Worm (Caenorhabditis elegans) whole organism, L2 larva: ENCODE results near the gene K08E5.6.

Experiments used
- C34F6.9 ChIP-seq: fragments of 150-350 bp; optimal IDR thresholded peaks from 2 replicates; lab custom pipeline; 2014; ENCODE audit warnings: missing biosample characterization, missing genetic modification characterization
- F13H6.1 ChIP-seq: sonication (generic microtip); optimal IDR thresholded peaks from 2 replicates; lab custom pipeline; 2016; ENCODE audit warnings: missing genetic modification characterization, missing compliant biosample characterization
- R02D3.7 ChIP-seq: fragments of 150-350 bp; optimal IDR thresholded peaks from 2 replicates; lab custom pipeline; 2014; ENCODE audit warnings: missing biosample characterization, missing genetic modification characterization
- Y55F3AM.14 ChIP-seq: fragments of 200-800 bp; sonication (Bioruptor generic); optimal IDR thresholded peaks from 2 replicates; lab custom pipeline; 2018; ENCODE audit warnings: mild to moderate bottlenecking, missing genetic modification characterization, missing compliant biosample characterization
- alr-1 ChIP-seq: fragments of 150-350 bp; optimal IDR thresholded peaks from 2 replicates; lab custom pipeline; 2014; ENCODE audit warnings: missing biosample characterization, missing genetic modification characterization
- ama-1 ChIP-seq: fragments of 150-350 bp; optimal IDR thresholded peaks from 2 replicates; lab custom pipeline; 2018; ENCODE audit warnings: inconsistent platforms
- blmp-1 ChIP-seq: sonication (generic microtip); optimal IDR thresholded peaks from 2 replicates; lab custom pipeline; 2017; ENCODE audit warnings: missing genetic modification characterization, mild to moderate bottlenecking, missing compliant biosample characterization, antibody characterized with exemption, moderate library complexity; ENCODE audit not compliant: insufficient read depth
- ceh-16 ChIP-seq: fragments of 150-350 bp; optimal IDR thresholded peaks from 2 replicates; lab custom pipeline; 2014; ENCODE audit warnings: missing biosample characterization, missing genetic modification characterization
- ceh-82 ChIP-seq: fragments of 150-350 bp; optimal IDR thresholded peaks from 2 replicates; lab custom pipeline; 2014; ENCODE audit warnings: missing biosample characterization, missing genetic modification characterization
- crh-2 ChIP-seq: sonication (generic microtip); optimal IDR thresholded peaks from 2 replicates; lab custom pipeline; 2017; ENCODE audit warnings: missing biosample characterization, missing genetic modification characterization
- dmd-4 ChIP-seq: sonication (generic microtip); optimal IDR thresholded peaks from 2 replicates; lab custom pipeline; 2017; ENCODE audit warnings: missing biosample characterization, missing genetic modification characterization
- egl-27 ChIP-seq: sonication (generic microtip); optimal IDR thresholded peaks from 3 replicates; lab custom pipeline; 2017; ENCODE audit warnings: missing biosample characterization, missing genetic modification reagents, missing genetic modification characterization
- elt-1 ChIP-seq: fragments of 150-350 bp; optimal IDR thresholded peaks from 2 replicates; lab custom pipeline; 2014; ENCODE audit warnings: missing biosample characterization, missing genetic modification characterization
- elt-3 ChIP-seq: sonication (generic microtip); optimal IDR thresholded peaks from 2 replicates; lab custom pipeline; 2017; ENCODE audit warnings: missing biosample characterization, missing genetic modification characterization
- fos-1 ChIP-seq: fragments of 150-350 bp; optimal IDR thresholded peaks from 2 replicates; lab custom pipeline; 2014; ENCODE audit warnings: missing biosample characterization, missing genetic modification characterization
- gmeb-1 ChIP-seq: fragments of 150-350 bp; optimal IDR thresholded peaks from 2 replicates; lab custom pipeline; 2014; ENCODE audit warnings: missing biosample characterization, missing genetic modification characterization
- lin-11 ChIP-seq: fragments of 150-350 bp; sonication (generic microtip); optimal IDR thresholded peaks from 2 replicates; lab custom pipeline; 2014; ENCODE audit warnings: missing biosample characterization, missing genetic modification characterization, inconsistent platforms, mixed read lengths
- lin-13 ChIP-seq: fragments of 150-350 bp; optimal IDR thresholded peaks from 2 replicates; lab custom pipeline; 2014; ENCODE audit warnings: missing biosample characterization, missing genetic modification reagents, missing genetic modification characterization
- lin-39 ChIP-seq: fragments of 150-350 bp; optimal IDR thresholded peaks from 2 replicates; lab custom pipeline; 2014; ENCODE audit warnings: missing biosample characterization, missing genetic modification reagents, missing genetic modification characterization
- lsy-2 ChIP-seq, 2 experiments: fragments of 150-350 bp in 1 of 2; sonication (generic microtip) in 1 of 2; optimal IDR thresholded peaks; 2 replicates each; lab custom pipeline; 2014 to 2017; ENCODE audit warnings: missing biosample characterization in 2 of 2, missing genetic modification characterization in 2 of 2
- mab-5 ChIP-seq: fragments of 150-350 bp; optimal IDR thresholded peaks from 2 replicates; lab custom pipeline; 2014; ENCODE audit warnings: missing biosample characterization, missing genetic modification characterization
- mbf-1 ChIP-seq: sonication (generic microtip); optimal IDR thresholded peaks from 2 replicates; lab custom pipeline; 2017; ENCODE audit warnings: missing biosample characterization, missing genetic modification characterization
- mdl-1 ChIP-seq, 2 experiments: fragments of 150-350 bp in 1 of 2; sonication (generic microtip) in 1 of 2; optimal IDR thresholded peaks; 2 replicates each; lab custom pipeline; 2017; ENCODE audit warnings: missing biosample characterization in 2 of 2, missing genetic modification characterization in 2 of 2
- nhr-10 ChIP-seq: sonication (generic microtip); optimal IDR thresholded peaks from 2 replicates; lab custom pipeline; 2017; ENCODE audit warnings: missing biosample characterization, missing genetic modification characterization
- nhr-11 ChIP-seq: fragments of 150-350 bp; optimal IDR thresholded peaks from 2 replicates; lab custom pipeline; 2014; ENCODE audit warnings: missing biosample characterization, missing genetic modification characterization
- nhr-129 ChIP-seq: fragments of 150-350 bp; optimal IDR thresholded peaks from 2 replicates; lab custom pipeline; 2014; ENCODE audit warnings: missing biosample characterization, missing genetic modification characterization
- nhr-21 ChIP-seq: fragments of 150-350 bp; optimal IDR thresholded peaks from 2 replicates; lab custom pipeline; 2014; ENCODE audit warnings: missing biosample characterization, missing genetic modification characterization
- nhr-23 ChIP-seq: fragments of 150-350 bp; optimal IDR thresholded peaks from 2 replicates; lab custom pipeline; 2014; ENCODE audit warnings: missing biosample characterization, missing genetic modification reagents, missing genetic modification characterization
- nhr-237 ChIP-seq: fragments of 150-350 bp; optimal IDR thresholded peaks from 2 replicates; lab custom pipeline; 2014; ENCODE audit warnings: missing biosample characterization, missing genetic modification characterization
- nhr-25 ChIP-seq: fragments of 150-350 bp; sonication (generic microtip); optimal IDR thresholded peaks from 3 replicates; lab custom pipeline; 2014; ENCODE audit warnings: missing biosample characterization, missing genetic modification characterization
- nhr-6 ChIP-seq: fragments of 150-350 bp; optimal IDR thresholded peaks from 2 replicates; lab custom pipeline; 2014; ENCODE audit warnings: missing biosample characterization, missing genetic modification characterization
- nhr-77 ChIP-seq: fragments of 150-350 bp; optimal IDR thresholded peaks from 2 replicates; lab custom pipeline; 2014; ENCODE audit warnings: missing biosample characterization, missing genetic modification characterization
- peb-1 ChIP-seq: fragments of 150-350 bp; optimal IDR thresholded peaks from 2 replicates; lab custom pipeline; 2014; ENCODE audit warnings: missing biosample characterization, missing genetic modification characterization
- sem-4 ChIP-seq: fragments of 150-350 bp; optimal IDR thresholded peaks from 2 replicates; lab custom pipeline; 2014; ENCODE audit warnings: missing biosample characterization, missing genetic modification reagents, missing genetic modification characterization
- skn-1 ChIP-seq: sonication (generic microtip); optimal IDR thresholded peaks from 2 replicates; lab custom pipeline; 2017; ENCODE audit warnings: missing biosample characterization, missing genetic modification characterization
- sma-3 ChIP-seq: sonication (generic microtip); optimal IDR thresholded peaks from 2 replicates; lab custom pipeline; 2016; ENCODE audit warnings: missing genetic modification reagents, missing genetic modification characterization, missing compliant biosample characterization
- sma-9 ChIP-seq, 2 experiments: fragments of 150-350 bp in 1 of 2; sonication (generic microtip) in 1 of 2; optimal IDR thresholded peaks; 2 replicates each; lab custom pipeline; 2014 to 2016; ENCODE audit warnings: missing genetic modification characterization in 2 of 2, mild to moderate bottlenecking in 1 of 2, missing biosample characterization in 1 of 2, missing compliant biosample characterization in 1 of 2, missing genetic modification reagents in 1 of 2, moderate library complexity in 1 of 2
- snpc-4 ChIP-seq: fragments of 150-350 bp; optimal IDR thresholded peaks from 2 replicates; lab custom pipeline; 2014; ENCODE audit warnings: missing biosample characterization, missing genetic modification characterization
- unc-39 ChIP-seq: fragments of 150-350 bp; optimal IDR thresholded peaks from 2 replicates; lab custom pipeline; 2014; ENCODE audit warnings: missing biosample characterization, missing genetic modification characterization
- unc-55 ChIP-seq: fragments of 150-350 bp; sonication (generic microtip); optimal IDR thresholded peaks from 3 replicates; lab custom pipeline; 2014; ENCODE audit warnings: missing biosample characterization, missing genetic modification reagents, missing genetic modification characterization
- unc-62 ChIP-seq: fragments of 150-350 bp; optimal IDR thresholded peaks from 2 replicates; lab custom pipeline; 2014; ENCODE audit warnings: missing biosample characterization, missing genetic modification reagents, missing genetic modification characterization
- zag-1 ChIP-seq: fragments of 150-350 bp; optimal IDR thresholded peaks from 2 replicates; lab custom pipeline; 2014; ENCODE audit warnings: missing biosample characterization, missing genetic modification characterization
- ztf-1 ChIP-seq: fragments of 200-800 bp; sonication (Bioruptor generic); conservative IDR thresholded peaks from 2 replicates; pipeline ENCODE4 v1.3.6; 2022; ENCODE audit warnings: missing genetic modification characterization, missing compliant biosample characterization
- ztf-11 ChIP-seq: sonication (generic microtip); optimal IDR thresholded peaks from 2 replicates; lab custom pipeline; 2017; ENCODE audit warnings: missing biosample characterization, missing genetic modification characterization
- ztf-4 ChIP-seq: fragments of 150-350 bp; optimal IDR thresholded peaks from 2 replicates; lab custom pipeline; 2014; ENCODE audit warnings: missing biosample characterization, missing genetic modification characterization

Gene K08E5.6

DNA sequence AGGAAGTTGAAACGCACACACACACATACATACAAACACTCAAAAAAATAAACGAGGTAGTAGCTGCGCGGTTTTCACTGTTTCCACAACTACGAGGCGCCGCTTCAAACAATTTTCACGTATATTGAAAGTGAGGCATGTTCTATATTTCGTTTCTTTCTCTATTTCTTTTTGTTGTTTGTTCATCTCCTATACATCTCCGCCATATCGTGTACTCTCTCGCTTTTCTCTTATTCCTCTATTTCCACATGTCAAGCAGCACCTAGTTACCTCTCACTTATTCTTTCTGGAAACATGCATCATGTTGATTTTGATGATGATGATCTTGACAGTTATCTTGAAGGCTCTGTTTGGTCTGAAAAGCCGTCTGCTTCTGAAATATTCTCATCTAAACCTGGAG lies 4.1 kb upstream of the K08E5.6 start, which contains the start of gene ZK1128.7 (continued):
- TF ChIP-seq lin-11 (tag; lab: Kevin White, UChicago) (no peak), fos-1 (tag; lab: Kevin White, UChicago) (no peak), C34F6.9 (tag; lab: Kevin White, UChicago) (peak; percentile 15)

DNA sequence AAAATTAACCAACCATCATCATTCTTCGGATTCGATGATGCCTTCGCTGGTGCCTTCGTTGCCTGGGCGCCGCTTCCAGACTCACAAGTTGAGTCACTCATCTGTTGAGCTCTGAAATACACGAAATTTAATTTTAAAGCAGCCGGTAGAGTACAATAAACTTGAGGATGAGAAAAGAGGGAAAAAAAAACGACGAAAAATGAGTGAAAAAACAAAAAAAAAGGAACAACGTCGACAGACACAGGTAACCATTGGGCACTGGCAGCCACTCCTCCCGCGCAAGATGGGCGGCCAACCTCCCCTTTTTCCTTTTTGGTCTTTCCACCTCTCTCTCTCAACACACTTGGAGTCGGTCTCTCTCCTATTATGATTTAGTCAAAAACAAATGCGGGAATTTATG lies 5.9 kb downstream of the K08E5.6 start, which contains the start of gene K08E5.1:
Gene K08E5.1, minus strand, starts transcription at position 101 of the 400 bp plus-strand sequence.
- no peak for TF ChIP-seq ztf-1 (GFP tag; lab: Robert Waterston, UW)

ce11 chrIII:10149910-10150309 lies 9.1 kb downstream of the K08E5.6 start:
- no peak for TF ChIP-seq nhr-25 (tag; lab: Kevin White, UChicago)

ce11 chrIII:10150710-10151109 lies 9.9 kb downstream of the K08E5.6 start:
- no peak for TF ChIP-seq unc-39
- TF ChIP-seq C34F6.9 (tag; lab: Kevin White, UChicago), result peak; percentile 30
- TF ChIP-seq lsy-2 (tag; optimal IDR thresholded peaks at IDR 0.05; lab: Kevin White, UChicago), result peak in 1 of 2 experiments; percentile 38
- TF ChIP-seq sma-9 (GFP tag; optimal IDR thresholded peaks at IDR 0.05; lab: Kevin White, UChicago), result peak; percentile 35
- TF ChIP-seq sma-9 (tag; optimal IDR thresholded peaks at IDR 0.05; lab: Kevin White, UChicago), result no peak
- TF ChIP-seq lin-11 (tag; lab: Kevin White, UChicago), result peak; percentile 19

ce11 chrIII:10151719-10152118 lies 10.9 kb downstream of the K08E5.6 start:
- TF ChIP-seq lsy-2 (tag; optimal IDR thresholded peaks at IDR 0.05; lab: Kevin White, UChicago) (peak in 1 of 2 experiments; percentile 46), ceh-16 (tag; lab: Kevin White, UChicago) (no peak), sma-3 (GFP tag; lab: Kevin White, UChicago) (no peak), nhr-237 (no peak), peb-1 (tag; lab: Kevin White, UChicago) (no peak), nhr-25 (tag; lab: Kevin White, UChicago) (no peak), nhr-21 (tag; lab: Kevin White, UChicago) (no peak), F13H6.1 (tag; lab: Kevin White, UChicago) (peak; percentile 14), ama-1 (lab: Kevin White, UChicago) (no peak), elt-1 (tag; lab: Kevin White, UChicago) (no peak), alr-1 (tag; lab: Kevin White, UChicago) (no peak), elt-3 (tag; lab: Kevin White, UChicago) (no peak), nhr-10 (tag; lab: Kevin White, UChicago) (no peak), lin-13 (GFP tag; lab: Kevin White, UChicago) (no peak), ztf-11 (tag; lab: Kevin White, UChicago) (no peak), ceh-82 (no peak), snpc-4 (no peak), sem-4 (tag; lab: Kevin White, UChicago) (peak; percentile 14), nhr-129 (tag; lab: Kevin White, UChicago) (peak; percentile 23), nhr-77 (no peak), mbf-1 (tag; lab: Kevin White, UChicago) (no peak), mdl-1 (tag; optimal IDR thresholded peaks at IDR 0.05; lab: Kevin White, UChicago) (no peak), C34F6.9 (tag; lab: Kevin White, UChicago) (peak; percentile 70), lin-39 (no peak), lin-11 (tag; lab: Kevin White, UChicago) (peak; percentile 15), gmeb-1 (tag; lab: Kevin White, UChicago) (no peak), nhr-6 (tag; lab: Kevin White, UChicago) (no peak), Y55F3AM.14 (GFP tag; lab: Kevin White, UChicago) (peak; percentile 9), fos-1 (tag; lab: Kevin White, UChicago) (no peak), nhr-11 (tag; lab: Kevin White, UChicago) (no peak), ztf-4 (no peak), ztf-1 (GFP tag; lab: Robert Waterston, UW) (no peak), unc-39 (no peak), unc-55 (GFP tag; lab: Kevin White, UChicago) (peak; percentile 58), skn-1 (tag; lab: Kevin White, UChicago) (no peak), dmd-4 (no peak), mab-5 (peak; percentile 27), zag-1 (tag; lab: Kevin White, UChicago) (peak; percentile 73), blmp-1 (tag; lab: Kevin White, UChicago) (no peak), R02D3.7 (no peak), nhr-23 (tag; lab: Kevin White, UChicago) (no peak), unc-62 (GFP tag; lab: Kevin White, UChicago) (no peak), crh-2 (peak; percentile 46), egl-27 (tag; lab: Kevin White, UChicago) (no peak)
